Fruit fly (Drosophila melanogaster) whole organism, prepupa: ENCODE data around the gene Drs.

Experiments used
- Blimp-1 ChIP-seq: fragments of 200-800 bp; sonication (Bioruptor generic); optimal IDR thresholded peaks from 3 replicates; lab custom pipeline; 2017; ENCODE audit warnings: missing biosample characterization, missing genetic modification characterization, mild to moderate bottlenecking, moderate library complexity, missing genetic modification reagents
- CG10631 ChIP-seq: fragments of 200-800 bp; sonication (Bioruptor generic); optimal IDR thresholded peaks from 2 replicates; lab custom pipeline; 2016; ENCODE audit warnings: missing biosample characterization, missing genetic modification characterization
- CG10669 ChIP-seq: fragments of 200-800 bp; sonication (Bioruptor generic); optimal IDR thresholded peaks from 3 replicates; lab custom pipeline; 2018; ENCODE audit warnings: missing biosample characterization, mild to moderate bottlenecking, missing genetic modification characterization, moderate library complexity
- CG11294 ChIP-seq: fragments of 200-800 bp; sonication (Bioruptor generic); IDR thresholded peaks from 2 replicates; pipeline ENCODE4 v1.3.6; 2022; ENCODE audit warnings: missing biosample characterization, missing genetic modification characterization
- CG11762 ChIP-seq: fragments of 200-800 bp; sonication (Bioruptor generic); optimal IDR thresholded peaks from 3 replicates; lab custom pipeline; 2016; ENCODE audit warnings: missing biosample characterization, missing genetic modification characterization; ENCODE audit not compliant: insufficient read depth
- CG11902 ChIP-seq: fragments of 200-800 bp; sonication (Bioruptor generic); optimal IDR thresholded peaks from 3 replicates; lab custom pipeline; 2016; ENCODE audit warnings: missing biosample characterization, missing genetic modification characterization
- CG1621 ChIP-seq: fragments of 200-800 bp; sonication (Bioruptor generic); optimal IDR thresholded peaks from 3 replicates; lab custom pipeline; 2018; ENCODE audit warnings: missing biosample characterization, mild to moderate bottlenecking, missing genetic modification characterization
- CG16779 ChIP-seq: fragments of 200-800 bp; sonication (Bioruptor generic); optimal IDR thresholded peaks from 3 replicates; lab custom pipeline; 2017; ENCODE audit warnings: missing biosample characterization, mild to moderate bottlenecking, missing genetic modification characterization
- CG3032 ChIP-seq: fragments of 200-800 bp; optimal IDR thresholded peaks from 2 replicates; lab custom pipeline; 2019; ENCODE audit warnings: missing biosample characterization, mild to moderate bottlenecking, missing genetic modification characterization, moderate library complexity
- CG32006 ChIP-seq: fragments of 200-800 bp; sonication (Bioruptor generic); optimal IDR thresholded peaks from 3 replicates; lab custom pipeline; 2017; ENCODE audit warnings: missing biosample characterization, mild to moderate bottlenecking, missing genetic modification characterization
- CG34406 ChIP-seq: fragments of 200-800 bp; sonication (Bioruptor generic); optimal IDR thresholded peaks from 3 replicates; lab custom pipeline; 2016; ENCODE audit warnings: missing biosample characterization, missing genetic modification characterization
- CG3919 ChIP-seq: fragments of 200-800 bp; sonication (Bioruptor generic); optimal IDR thresholded peaks from 3 replicates; lab custom pipeline; 2016; ENCODE audit warnings: missing biosample characterization, missing genetic modification characterization
- CG4318 ChIP-seq: fragments of 200-800 bp; sonication (Bioruptor generic); optimal IDR thresholded peaks from 3 replicates; lab custom pipeline; 2017; ENCODE audit warnings: missing biosample characterization, mild to moderate bottlenecking, missing genetic modification characterization
- CG6163 ChIP-seq: fragments of 200-800 bp; sonication (Bioruptor generic); IDR thresholded peaks from 3 replicates; pipeline ENCODE4 v1.3.6; 2022; ENCODE audit warnings: missing biosample characterization, missing genetic modification characterization
- CG6792 ChIP-seq: fragments of 200-800 bp; sonication (Bioruptor generic); optimal IDR thresholded peaks from 3 replicates; lab custom pipeline; 2016; ENCODE audit warnings: missing biosample characterization, missing genetic modification characterization
- CG6808 ChIP-seq: fragments of 200-800 bp; sonication (Bioruptor generic); optimal IDR thresholded peaks from 3 replicates; lab custom pipeline; 2017; ENCODE audit warnings: missing biosample characterization, missing genetic modification characterization, mild to moderate bottlenecking, moderate library complexity, missing genetic modification reagents
- CG7368 ChIP-seq: fragments of 200-800 bp; sonication (Bioruptor generic); optimal IDR thresholded peaks from 3 replicates; lab custom pipeline; 2016; ENCODE audit warnings: missing biosample characterization, missing genetic modification characterization
- CG8119 ChIP-seq: fragments of 200-800 bp; sonication (Bioruptor generic); IDR thresholded peaks from 3 replicates; pipeline ENCODE4 v1.3.6; 2022; ENCODE audit warnings: missing biosample characterization, missing genetic modification characterization
- CG8319 ChIP-seq: fragments of 200-800 bp; sonication (Bioruptor generic); optimal IDR thresholded peaks from 3 replicates; lab custom pipeline; 2016; ENCODE audit warnings: missing biosample characterization, missing genetic modification characterization
- CG8632 ChIP-seq: fragments of 200-800 bp; sonication (Bioruptor generic); optimal IDR thresholded peaks from 3 replicates; lab custom pipeline; 2016; ENCODE audit warnings: missing biosample characterization, missing genetic modification characterization
- CG9139 ChIP-seq: fragments of 200-800 bp; sonication (Bioruptor generic); optimal IDR thresholded peaks from 3 replicates; lab custom pipeline; 2017; ENCODE audit warnings: missing biosample characterization, mild to moderate bottlenecking, missing genetic modification characterization
- Eip75B ChIP-seq: fragments of 200-800 bp; sonication (Bioruptor generic); optimal IDR thresholded peaks from 3 replicates; lab custom pipeline; 2016; ENCODE audit warnings: missing biosample characterization, missing genetic modification characterization
- Eip78C ChIP-seq: fragments of 200-800 bp; sonication (Bioruptor generic); peaks from one replicate; lab custom pipeline; 2016; ENCODE audit warnings: missing biosample characterization, missing genetic modification characterization
- Ets96B ChIP-seq: fragments of 200-800 bp; optimal IDR thresholded peaks from 2 replicates; lab custom pipeline; 2019; ENCODE audit warnings: missing biosample characterization, mild to moderate bottlenecking, missing genetic modification characterization, moderate library complexity
- Hr38 ChIP-seq: sonication (Bioruptor generic); optimal IDR thresholded peaks from 2 replicates; lab custom pipeline; 2016; ENCODE audit warnings: missing biosample characterization, missing genetic modification characterization
- Hr4 ChIP-seq: fragments of 200-800 bp; sonication (Bioruptor generic); optimal IDR thresholded peaks from 3 replicates; lab custom pipeline; 2016; ENCODE audit warnings: missing biosample characterization, missing genetic modification characterization
- Lpt ChIP-seq: fragments of 200-800 bp; sonication (Bioruptor generic); optimal IDR thresholded peaks from 3 replicates; lab custom pipeline; 2016; ENCODE audit warnings: missing biosample characterization, missing genetic modification characterization
- Met ChIP-seq: fragments of 200-800 bp; sonication (Bioruptor generic); optimal IDR thresholded peaks from 3 replicates; lab custom pipeline; 2016; ENCODE audit warnings: missing biosample characterization, missing genetic modification characterization
- OdsH ChIP-seq: fragments of 200-800 bp; sonication (Bioruptor generic); optimal IDR thresholded peaks from 3 replicates; lab custom pipeline; 2016; ENCODE audit warnings: missing biosample characterization, missing genetic modification characterization
- Smox ChIP-seq: fragments of 200-800 bp; sonication (Bioruptor generic); optimal IDR thresholded peaks from 3 replicates; lab custom pipeline; 2016; ENCODE audit warnings: missing biosample characterization, missing genetic modification characterization
- Sox102F ChIP-seq: fragments of 200-800 bp; sonication (Bioruptor generic); optimal IDR thresholded peaks from 2 replicates; lab custom pipeline; 2016; ENCODE audit warnings: missing biosample characterization, mild to moderate bottlenecking, missing genetic modification characterization
- Sox14 ChIP-seq: fragments of 200-800 bp; sonication (Bioruptor generic); optimal IDR thresholded peaks from 3 replicates; lab custom pipeline; 2016; ENCODE audit warnings: missing biosample characterization, missing genetic modification characterization
- Sox15 ChIP-seq: fragments of 200-800 bp; sonication (Bioruptor generic); optimal IDR thresholded peaks from 3 replicates; lab custom pipeline; 2016; ENCODE audit warnings: missing biosample characterization, missing genetic modification characterization
- achi ChIP-seq: fragments of 200-800 bp; sonication (Bioruptor generic); optimal IDR thresholded peaks from 3 replicates; lab custom pipeline; 2016; ENCODE audit warnings: missing biosample characterization, missing genetic modification characterization
- cyc ChIP-seq: fragments of 200-800 bp; sonication (Bioruptor generic); optimal IDR thresholded peaks from 3 replicates; lab custom pipeline; 2016; ENCODE audit warnings: missing biosample characterization, missing genetic modification characterization
- dac ChIP-seq: fragments of 200-800 bp; sonication (Bioruptor generic); optimal IDR thresholded peaks from 2 replicates; lab custom pipeline; 2017; ENCODE audit warnings: missing biosample characterization, mild to moderate bottlenecking, missing genetic modification characterization
- dsx ChIP-seq: fragments of 200-800 bp; optimal IDR thresholded peaks from 3 replicates; lab custom pipeline; 2019; ENCODE audit warnings: missing biosample characterization, mild to moderate bottlenecking, missing genetic modification characterization, moderate library complexity; ENCODE audit not compliant: poor library complexity, severe bottlenecking
- esn ChIP-seq: fragments of 200-800 bp; sonication (Bioruptor generic); optimal IDR thresholded peaks from 2 replicates; lab custom pipeline; 2016; ENCODE audit warnings: missing biosample characterization, mild to moderate bottlenecking, missing genetic modification characterization, moderate library complexity
- fd59A ChIP-seq: fragments of 200-800 bp; sonication (Bioruptor generic); optimal IDR thresholded peaks from 2 replicates; lab custom pipeline; 2017; ENCODE audit warnings: missing biosample characterization, mild to moderate bottlenecking, missing genetic modification characterization, missing genetic modification reagents
- fd85E ChIP-seq: fragments of 200-800 bp; sonication (Bioruptor generic); optimal IDR thresholded peaks from 3 replicates; lab custom pipeline; 2016; ENCODE audit warnings: missing biosample characterization, missing genetic modification characterization
- fkh ChIP-seq: fragments of 200-800 bp; sonication (Bioruptor generic); optimal IDR thresholded peaks from 3 replicates; lab custom pipeline; 2017; ENCODE audit warnings: missing biosample characterization, mild to moderate bottlenecking, missing genetic modification characterization, moderate library complexity
- pdm3 ChIP-seq: fragments of 200-800 bp; sonication (Bioruptor generic); optimal IDR thresholded peaks from 3 replicates; lab custom pipeline; 2016; ENCODE audit warnings: missing biosample characterization, missing genetic modification characterization
- salr ChIP-seq, 2 experiments: fragments of 200-800 bp; sonication (Bioruptor generic); optimal IDR thresholded peaks; 3 replicates each; lab custom pipeline; 2016 to 2018; ENCODE audit warnings: missing biosample characterization in 2 of 2, missing genetic modification characterization in 2 of 2, mild to moderate bottlenecking in 1 of 2
- spab ChIP-seq: fragments of 200-800 bp; sonication (Bioruptor generic); optimal IDR thresholded peaks from 2 replicates; lab custom pipeline; 2017; ENCODE audit warnings: missing biosample characterization, mild to moderate bottlenecking, missing genetic modification characterization, missing genetic modification reagents
- ss ChIP-seq, 2 experiments: fragments of 200-800 bp; sonication (Bioruptor generic); optimal IDR thresholded peaks; 2 replicates in 1 of 2; 3 replicates in 1 of 2; lab custom pipeline; 2017 to 2018; ENCODE audit warnings: mild to moderate bottlenecking in 2 of 2, missing biosample characterization in 2 of 2, missing genetic modification characterization in 2 of 2, moderate library complexity in 1 of 2
- topi ChIP-seq: fragments of 200-800 bp; sonication (Bioruptor generic); optimal IDR thresholded peaks from 3 replicates; lab custom pipeline; 2016; ENCODE audit warnings: missing biosample characterization, missing genetic modification characterization
- vri ChIP-seq: fragments of 200-800 bp; sonication (Bioruptor generic); optimal IDR thresholded peaks from 3 replicates; lab custom pipeline; 2016; ENCODE audit warnings: missing biosample characterization, mild to moderate bottlenecking, missing genetic modification characterization

Gene Drs

DNA sequence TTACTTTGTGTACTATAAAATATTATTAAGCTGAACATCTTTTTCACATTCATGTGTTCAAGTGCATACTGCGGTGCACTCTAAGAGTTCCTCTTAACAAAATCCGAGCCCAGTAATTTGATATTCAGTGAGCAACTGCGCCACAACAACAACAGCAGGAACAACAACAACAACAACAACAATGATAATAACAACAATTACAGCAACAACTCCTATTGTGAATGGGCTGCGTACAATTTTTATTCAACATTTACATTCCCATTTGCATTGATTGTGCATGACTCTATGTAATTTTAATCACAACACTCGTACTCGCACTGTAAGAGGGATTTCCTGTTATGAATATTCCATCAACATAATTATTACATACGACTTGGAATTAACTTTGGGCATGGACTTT lies 18.3 kb downstream of the Drs start:
- no peak for TF ChIP-seq CG6808 (GFP tag; lab: Kevin White, UChicago)
- TF ChIP-seq Eip78C (GFP tag; lab: Kevin White, UChicago): peak; percentile 12

- TF ChIP-seq Sox14 (peak; percentile 76), CG9139 (GFP tag; lab: Kevin White, UChicago) (peak; percentile 39), Sox15 (peak; percentile 46), CG8632 (peak; percentile 39), Lpt (GFP tag; lab: Kevin White, UChicago) (peak; percentile 75), CG3032 (tag; lab: Kevin White, UChicago) (peak; percentile 81), Met (GFP tag; lab: Kevin White, UChicago) (peak; percentile 78), pdm3 (GFP tag; lab: Kevin White, UChicago) (peak; percentile 71), Blimp-1 (GFP tag; lab: Kevin White, UChicago) (peak; percentile 44), CG7368 (GFP tag; lab: Kevin White, UChicago) (peak; percentile 70), Sox102F (GFP tag; lab: Kevin White, UChicago) (peak; percentile 77), spab (GFP tag; lab: Kevin White, UChicago) (peak; percentile 69), esn (GFP tag; lab: Kevin White, UChicago) (peak; percentile 76), Hr38 (GFP tag; lab: Kevin White, UChicago) (no peak), Hr4 (GFP tag; lab: Kevin White, UChicago) (peak; percentile 54), CG32006 (GFP tag; lab: Kevin White, UChicago) (peak; percentile 74), Ets96B (tag; lab: Kevin White, UChicago) (peak; percentile 71), dsx (GFP tag; lab: Kevin White, UChicago) (peak; percentile 64), CG8319 (GFP tag; lab: Kevin White, UChicago) (peak; percentile 60), dac (peak; percentile 34), OdsH (peak; percentile 65), achi (GFP tag; lab: Kevin White, UChicago) (peak; percentile 62), topi (GFP tag; lab: Kevin White, UChicago) (peak; percentile 90), ss (GFP tag; optimal IDR thresholded peaks at IDR 0.05; lab: Kevin White, UChicago) (peak; percentile 27 to 90), fd59A (peak; percentile 20), Smox (peak; percentile 62), Eip75B (GFP tag; lab: Kevin White, UChicago) (peak; percentile 76), CG4318 (GFP tag; lab: Kevin White, UChicago) (peak; percentile 66), CG34406 (GFP tag; lab: Kevin White, UChicago) (peak; percentile 48), CG16779 (tag; lab: Kevin White, UChicago) (peak; percentile 41), Eip78C (GFP tag; lab: Kevin White, UChicago) (peak; percentile 89), CG8119 (peak; percentile 73), fd85E (GFP tag; lab: Kevin White, UChicago) (peak; percentile 47), CG6163 (GFP tag; lab: Robert Waterston, UW) (peak; percentile 89), CG6792 (GFP tag; lab: Kevin White, UChicago) (peak; percentile 73), salr (GFP tag; optimal IDR thresholded peaks at IDR 0.05; lab: Kevin White, UChicago) (peak; percentile 46 to 52), CG10631 (GFP tag; lab: Kevin White, UChicago) (peak; percentile 78), CG1621 (tag; lab: Kevin White, UChicago) (peak; percentile 60), cyc (GFP tag; lab: Kevin White, UChicago) (peak; percentile 90), CG11294 (GFP tag; lab: Robert Waterston, UW) (peak; percentile 74), vri (GFP tag; lab: Kevin White, UChicago) (peak; percentile 82), CG11762 (GFP tag; lab: Kevin White, UChicago) (peak; percentile 66), CG10669 (GFP tag; lab: Kevin White, UChicago) (peak; percentile 67), fkh (peak; percentile 41), CG3919 (GFP tag; lab: Kevin White, UChicago) (peak; percentile 82), CG11902 (GFP tag; lab: Kevin White, UChicago) (peak; percentile 76)
Measured at dm6 chr3L:3388708-3389665, 19.6 kb downstream of the Drs start.
